Worm (Caenorhabditis elegans): ENCODE data around the gene C54H2.4.
A peak's percentile ranks its signal among the peaks of the same experiment; 100 is the strongest.

Gene C54H2.4

DNA sequence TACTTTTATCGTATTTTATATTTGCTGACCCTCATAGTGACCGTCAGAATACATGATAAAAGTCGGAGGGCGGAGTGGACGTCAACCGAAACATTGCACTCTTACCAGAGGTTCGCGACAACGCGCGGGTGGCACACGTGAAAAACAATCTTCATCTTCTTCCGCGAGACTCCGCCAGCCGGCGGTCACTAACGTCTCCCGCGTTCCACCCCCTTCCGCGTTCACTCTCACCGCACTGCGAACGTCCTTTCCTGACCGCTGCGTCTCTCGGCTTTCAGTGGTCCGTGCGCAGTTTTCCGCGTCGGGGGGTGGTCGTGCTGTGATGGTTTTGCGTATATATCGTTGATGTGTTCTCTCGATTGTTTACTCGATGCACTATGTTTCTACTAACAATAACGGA lies 47.6 kb upstream of the C54H2.4 start:
- no peak for TF ChIP-seq lin-15B (tag; optimal IDR thresholded peaks at IDR 0.05)
- TF ChIP-seq zip-2 (tag; optimal IDR thresholded peaks at IDR 0.05): no peak
- TF ChIP-seq set-16 (GFP tag; IDR thresholded peaks at IDR 0.05): peak; percentile 91
- no peak for TF ChIP-seq arid-1 (GFP tag; conservative IDR thresholded peaks at IDR 0.05)
- peak in 1 of 2 experiments; percentile 58 for TF ChIP-seq mdl-1 (tag; optimal IDR thresholded peaks at IDR 0.05)
- peak; percentile 35 for TF ChIP-seq hlh-30 (tag; optimal IDR thresholded peaks at IDR 0.05; ENCODE audit: insufficient read depth)
- TF ChIP-seq hlh-11 (tag; optimal IDR thresholded peaks at IDR 0.05): peak; percentile 62
- no peak for TF ChIP-seq daf-8 (GFP tag; IDR thresholded peaks at IDR 0.05)
- TF ChIP-seq egl-27 (tag; optimal IDR thresholded peaks at IDR 0.05): no peak
- TF ChIP-seq madf-9 (GFP tag; conservative IDR thresholded peaks at IDR 0.05): 0 out of 2 replicates have a peak, but pooled peaks have one; percentile 14
- no peak for TF ChIP-seq gei-8 (GFP tag; optimal IDR thresholded peaks at IDR 0.05)
- TF ChIP-seq php-3 (GFP tag; IDR thresholded peaks at IDR 0.05): no peak
- TF ChIP-seq mxl-3 (GFP tag; optimal IDR thresholded peaks at IDR 0.05): peak; percentile 73
- no peak for TF ChIP-seq zag-1 (tag; optimal IDR thresholded peaks at IDR 0.05)
- TF ChIP-seq lin-38 (GFP tag; IDR thresholded peaks at IDR 0.05): no peak

ce11 chrX:5817078-5817477 lies 46.5 kb upstream of the C54H2.4 start:
- TF ChIP-seq F49E8.2 (tag; optimal IDR thresholded peaks at IDR 0.05; ENCODE audit: borderline replicate concordance): no peak
- no peak for TF ChIP-seq Y48G9A.11 (GFP tag; IDR thresholded peaks at IDR 0.05)
- no peak for TF ChIP-seq dpl-1 (GFP tag; optimal IDR thresholded peaks at IDR 0.05)
- no peak for TF ChIP-seq ama-1 (optimal IDR thresholded peaks at IDR 0.05)
- no peak for TF ChIP-seq ceh-62 (tag; optimal IDR thresholded peaks at IDR 0.05)
- no peak for TF ChIP-seq unc-62 (GFP tag; optimal IDR thresholded peaks at IDR 0.05 in 1 of 2)
- TF ChIP-seq unc-62 (tag; optimal IDR thresholded peaks at IDR 0.05): no peak
- no peak for TF ChIP-seq Y75B8A.6 (GFP tag; IDR thresholded peaks at IDR 0.05)
- TF ChIP-seq nhr-6 (tag; optimal IDR thresholded peaks at IDR 0.05): no peak
- TF ChIP-seq lin-38 (GFP tag; IDR thresholded peaks at IDR 0.05): no peak
- TF ChIP-seq tra-1 (GFP tag; IDR thresholded peaks at IDR 0.05): no peak
- TF ChIP-seq ztf-7 (tag; optimal IDR thresholded peaks at IDR 0.05): no peak
- no peak for TF ChIP-seq ceh-32 (tag; optimal IDR thresholded peaks at IDR 0.05; ENCODE audit: poor library complexity)
- no peak for TF ChIP-seq ZK337.2 (GFP tag; IDR thresholded peaks at IDR 0.05)
- TF ChIP-seq dve-1 (tag; optimal IDR thresholded peaks at IDR 0.05; ENCODE audit: insufficient read depth): no peak
- no peak for TF ChIP-seq madf-5 (GFP tag; IDR thresholded peaks at IDR 0.05)
- no peak for TF ChIP-seq unc-39 (tag; optimal IDR thresholded peaks at IDR 0.05)

ce11 chrX:5816346-5816745 lies 45.8 kb upstream of the C54H2.4 start:
- TF ChIP-seq Y75B8A.6 (GFP tag; IDR thresholded peaks at IDR 0.05): no peak
- TF ChIP-seq hmg-1.1 (GFP tag; IDR thresholded peaks at IDR 0.05): peak; percentile 52
- no peak for TF ChIP-seq nhr-102 (tag; optimal IDR thresholded peaks at IDR 0.05)
- TF ChIP-seq hlh-11 (tag; optimal IDR thresholded peaks at IDR 0.05): peak; percentile 3
- no peak for TF ChIP-seq nhr-25 (tag; optimal IDR thresholded peaks at IDR 0.05; ENCODE audit: borderline replicate concordance, insufficient read depth)
- TF ChIP-seq ceh-62 (tag; optimal IDR thresholded peaks at IDR 0.05): no peak
- no peak for TF ChIP-seq ceh-82 (tag; optimal IDR thresholded peaks at IDR 0.05)
- no peak for TF ChIP-seq madf-5 (GFP tag; IDR thresholded peaks at IDR 0.05)
- TF ChIP-seq cey-2 (tag; optimal IDR thresholded peaks at IDR 0.05; ENCODE audit: borderline replicate concordance, insufficient read depth): no peak
- TF ChIP-seq rbr-2 (tag; optimal IDR thresholded peaks at IDR 0.05): peak; percentile 38
- TF ChIP-seq pha-4 (GFP tag; IDR thresholded peaks at IDR 0.05): no peak
- no peak for TF ChIP-seq pha-4 (tag; optimal IDR thresholded peaks at IDR 0.05)
- no peak for TF ChIP-seq jun-1 (tag; optimal IDR thresholded peaks at IDR 0.05)
- TF ChIP-seq aha-1 (tag): no peak
- TF ChIP-seq lim-7 (GFP tag; IDR thresholded peaks at IDR 0.05): no peak
- TF ChIP-seq T20F7.1 (GFP tag; optimal IDR thresholded peaks at IDR 0.05): no peak
- TF ChIP-seq T26A8.4 (GFP tag; IDR thresholded peaks at IDR 0.05): no peak
- TF ChIP-seq lir-3 (tag; optimal IDR thresholded peaks at IDR 0.05): no peak
- no peak for TF ChIP-seq lin-13 (GFP tag; optimal IDR thresholded peaks at IDR 0.05)
- TF ChIP-seq zfp-3 (GFP tag; conservative IDR thresholded peaks at IDR 0.05): no peak
- no peak for TF ChIP-seq tra-1 (GFP tag; IDR thresholded peaks at IDR 0.05)
- TF ChIP-seq ctbp-1 (GFP tag; IDR thresholded peaks at IDR 0.05): 0 out of 2 replicates have a peak, but pooled peaks have one; percentile 7
- TF ChIP-seq mep-1 (tag; optimal IDR thresholded peaks at IDR 0.05): peak; percentile 31
- TF ChIP-seq F37D6.2 (tag; optimal IDR thresholded peaks at IDR 0.05): peak; percentile 29
- peak; percentile 63 for TF ChIP-seq set-16 (GFP tag; IDR thresholded peaks at IDR 0.05)

Measured in whole organism, L4 larva.